Worm (Caenorhabditis elegans) whole organism, mixed stage, embryonic: Measurements from ENCODE around the gene cnnm-2.

Experiments
- cnd-1 ChIP-seq: fragments of 200-800 bp; sonication (Bioruptor generic); optimal IDR thresholded peaks from 2 replicates; lab custom pipeline; 2018; ENCODE audit warnings: mild to moderate bottlenecking, missing genetic modification characterization, missing compliant biosample characterization
- lin-13 ChIP-seq: fragments of 150-350 bp; optimal IDR thresholded peaks from 2 replicates; lab custom pipeline; 2014; ENCODE audit warnings: missing biosample characterization, missing genetic modification characterization
- mep-1 ChIP-seq: fragments of 150-350 bp; optimal IDR thresholded peaks from 2 replicates; lab custom pipeline; 2017; ENCODE audit warnings: missing biosample characterization, missing genetic modification reagents, missing genetic modification characterization, inconsistent platforms
- mls-2 ChIP-seq: sonication (generic microtip); optimal IDR thresholded peaks from 2 replicates; lab custom pipeline; 2016; ENCODE audit warnings: mild to moderate bottlenecking, missing genetic modification characterization, moderate library complexity, missing compliant biosample characterization
- nhr-12 ChIP-seq: fragments of 150-350 bp; optimal IDR thresholded peaks from 2 replicates; lab custom pipeline; 2014; ENCODE audit warnings: missing biosample characterization, missing genetic modification characterization
- nhr-28 ChIP-seq: fragments of 150-350 bp; optimal IDR thresholded peaks from 2 replicates; lab custom pipeline; 2014; ENCODE audit warnings: missing biosample characterization, missing genetic modification characterization
- pha-4 ChIP-seq: fragments of 150-350 bp; optimal IDR thresholded peaks from 2 replicates; lab custom pipeline; 2018; ENCODE audit warnings: missing biosample characterization, missing genetic modification reagents, missing genetic modification characterization
- unc-62 ChIP-seq: fragments of 150-350 bp; optimal IDR thresholded peaks from 2 replicates; lab custom pipeline; 2014; ENCODE audit warnings: missing biosample characterization, missing genetic modification reagents, missing genetic modification characterization
- ztf-11 ChIP-seq: fragments of 150-350 bp; optimal IDR thresholded peaks from 2 replicates; lab custom pipeline; 2014; ENCODE audit warnings: missing biosample characterization, missing genetic modification characterization

DNA sequence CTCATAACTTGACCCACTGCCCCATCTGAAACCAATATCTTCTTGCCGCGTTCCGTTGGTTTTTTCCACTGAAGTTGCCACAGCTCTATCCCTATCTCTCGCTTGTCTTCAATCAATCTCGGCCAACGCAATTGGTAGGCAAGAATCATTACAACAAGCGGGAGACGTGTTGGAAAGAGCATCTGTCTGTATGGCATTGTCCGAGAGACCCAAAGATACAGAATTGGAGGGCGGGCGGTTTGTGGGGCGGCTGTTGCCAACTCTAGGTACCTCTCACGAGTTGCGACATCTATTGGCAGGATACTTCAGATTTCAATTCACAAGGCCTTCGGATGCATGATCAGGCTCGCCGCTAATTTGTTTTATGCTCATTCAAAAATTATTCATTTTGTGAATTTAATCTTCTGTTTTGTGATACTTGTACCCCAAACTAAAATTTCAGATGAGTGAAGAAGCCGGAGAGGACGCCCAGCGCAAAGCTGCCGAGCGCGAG lies 22.8 kb upstream of the cnnm-2 start, which contains the start of gene unc-27:
- peak; percentile 80 for TF ChIP-seq unc-62 (GFP tag; lab: Kevin White, UChicago)
- TF ChIP-seq ztf-11 (tag; lab: Kevin White, UChicago) = no peak
- TF ChIP-seq mep-1 = no peak
- no peak for TF ChIP-seq nhr-28
- TF ChIP-seq cnd-1 = no peak
- no peak for TF ChIP-seq mls-2
- no peak for TF ChIP-seq lin-13 (tag; lab: Kevin White, UChicago)
- no peak for TF ChIP-seq pha-4
- TF ChIP-seq nhr-12 (tag; lab: Kevin White, UChicago) = no peak
